Worm (Caenorhabditis elegans) whole organism, L1 larva: ENCODE data around the gene srx-39.

Source experiments
- Y116A8C.19 ChIP-seq: sonication (generic microtip); optimal IDR thresholded peaks from 2 replicates; lab custom pipeline; 2016; ENCODE audit warnings: missing compliant biosample characterization, missing genetic modification characterization, borderline replicate concordance
- ama-1 ChIP-seq: fragments of 150-350 bp; optimal IDR thresholded peaks from 2 replicates; lab custom pipeline; 2014
- blmp-1 ChIP-seq: fragments of 150-350 bp; optimal IDR thresholded peaks from 2 replicates; lab custom pipeline; 2014; ENCODE audit warnings: missing biosample characterization, missing genetic modification characterization
- ceh-8 ChIP-seq: fragments of 200-800 bp; sonication (Bioruptor generic); optimal IDR thresholded peaks from 2 replicates; lab custom pipeline; 2018; ENCODE audit warnings: mild to moderate bottlenecking, missing genetic modification characterization, moderate library complexity, missing compliant biosample characterization
- ceh-90 ChIP-seq: sonication (generic microtip); optimal IDR thresholded peaks from 2 replicates; lab custom pipeline; 2016; ENCODE audit warnings: missing genetic modification characterization, missing compliant biosample characterization
- efl-1 ChIP-seq, 4 experiments: fragments of 150-350 bp; optimal IDR thresholded peaks in 3 of 4; peaks in 1 of 4; 1 replicate in 1 of 4; 2 replicates in 3 of 4; lab custom pipeline; 2014; ENCODE audit warnings: missing biosample characterization in 2 of 4, missing genetic modification characterization in 2 of 4, missing genetic modification reagents in 2 of 4
- elt-3 ChIP-seq, 6 experiments: fragments of 150-350 bp in 1 of 6; sonication (generic microtip); optimal IDR thresholded peaks; 2 replicates each; lab custom pipeline; 2017 to 2018; ENCODE audit warnings: missing biosample characterization in 6 of 6, missing genetic modification characterization in 6 of 6, inconsistent platforms in 1 of 6
- fkh-10 ChIP-seq: sonication (generic microtip); optimal IDR thresholded peaks from 2 replicates; lab custom pipeline; 2017; ENCODE audit warnings: missing biosample characterization, missing genetic modification reagents, missing genetic modification characterization
- fkh-8 ChIP-seq: sonication (generic microtip); optimal IDR thresholded peaks from 2 replicates; lab custom pipeline; 2016; ENCODE audit warnings: mild to moderate bottlenecking, missing genetic modification characterization, missing compliant biosample characterization
- grh-1 ChIP-seq: fragments of 200-800 bp; sonication (Bioruptor generic); IDR thresholded peaks from 2 replicates; pipeline ENCODE4 v1.3.6; 2022; ENCODE audit warnings: missing genetic modification reagents, missing genetic modification characterization, missing compliant biosample characterization
- hlh-17 ChIP-seq: fragments of 200-800 bp; sonication (Bioruptor generic); optimal IDR thresholded peaks from 2 replicates; lab custom pipeline; 2018; ENCODE audit warnings: missing genetic modification characterization, mild to moderate bottlenecking, missing compliant biosample characterization, moderate library complexity, borderline replicate concordance
- irx-1 ChIP-seq: sonication (generic microtip); optimal IDR thresholded peaks from 2 replicates; lab custom pipeline; 2016; ENCODE audit warnings: missing genetic modification characterization, missing compliant biosample characterization
- lin-35 ChIP-seq, 2 experiments: fragments of 150-350 bp; optimal IDR thresholded peaks; 2 replicates each; lab custom pipeline; 2014; ENCODE audit warnings: missing biosample characterization in 2 of 2, missing genetic modification characterization in 2 of 2, missing genetic modification reagents in 2 of 2
- lin-39 ChIP-seq: fragments of 150-350 bp; optimal IDR thresholded peaks from 2 replicates; lab custom pipeline; 2014; ENCODE audit warnings: missing biosample characterization, missing genetic modification reagents, missing genetic modification characterization
- lsy-2 ChIP-seq, 2 experiments: fragments of 150-350 bp; optimal IDR thresholded peaks; 2 replicates each; lab custom pipeline; 2014; ENCODE audit warnings: missing biosample characterization in 2 of 2, missing genetic modification characterization in 2 of 2
- mab-9 ChIP-seq: fragments of 200-800 bp; sonication (Bioruptor generic); IDR thresholded peaks from 2 replicates; pipeline ENCODE4 v1.3.6; 2022; ENCODE audit warnings: missing genetic modification reagents, missing genetic modification characterization, missing compliant biosample characterization
- mef-2 ChIP-seq: fragments of 150-350 bp; optimal IDR thresholded peaks from 2 replicates; lab custom pipeline; 2014; ENCODE audit warnings: missing biosample characterization, missing genetic modification characterization
- nhr-12 ChIP-seq: sonication (generic microtip); optimal IDR thresholded peaks from 2 replicates; lab custom pipeline; 2017; ENCODE audit warnings: missing biosample characterization, missing genetic modification characterization
- nhr-20 ChIP-seq: sonication (generic microtip); optimal IDR thresholded peaks from 2 replicates; lab custom pipeline; 2016; ENCODE audit warnings: mild to moderate bottlenecking, missing genetic modification characterization, missing compliant biosample characterization
- nhr-47 ChIP-seq: sonication (generic microtip); optimal IDR thresholded peaks from 2 replicates; lab custom pipeline; 2016; ENCODE audit warnings: mild to moderate bottlenecking, missing genetic modification characterization, moderate library complexity, missing compliant biosample characterization
- nhr-85 ChIP-seq: sonication (generic microtip); peaks from one replicate; lab custom pipeline; 2016; ENCODE audit warnings: missing genetic modification characterization, inconsistent platforms, missing compliant biosample characterization
- pax-3 ChIP-seq: fragments of 200-800 bp; sonication (Bioruptor generic); optimal IDR thresholded peaks from 2 replicates; lab custom pipeline; 2018; ENCODE audit warnings: mild to moderate bottlenecking, missing genetic modification characterization, moderate library complexity, missing compliant biosample characterization
- skn-1 ChIP-seq: fragments of 150-350 bp; optimal IDR thresholded peaks from 2 replicates; lab custom pipeline; 2014; ENCODE audit warnings: missing biosample characterization, missing genetic modification characterization
- tlp-1 ChIP-seq: fragments of 150-350 bp; optimal IDR thresholded peaks from 2 replicates; lab custom pipeline; 2014; ENCODE audit warnings: missing biosample characterization, missing genetic modification characterization
- unc-98 ChIP-seq: fragments of 200-800 bp; sonication (Bioruptor generic); IDR thresholded peaks from 2 replicates; pipeline ENCODE4 v1.3.6; 2022; ENCODE audit warnings: missing genetic modification characterization, missing compliant biosample characterization

The srx-39 gene

ce11 chrV:5119109-5119508 lies 38.5 kb downstream of the srx-39 start, which contains the start of gene C04F5.9:
C04F5.9 (minus strand) TSS chrV:5119209.
- TF ChIP-seq pax-3: no peak
- TF ChIP-seq ceh-8 (GFP tag; lab: Kevin White, UChicago): no peak
- TF ChIP-seq tlp-1: no peak
- TF ChIP-seq lsy-2 (tag; optimal IDR thresholded peaks at IDR 0.05; lab: Kevin White, UChicago): peak in 1 of 2 experiments; percentile 8
- TF ChIP-seq blmp-1 (tag; lab: Kevin White, UChicago): no peak
- TF ChIP-seq ceh-90 (tag; lab: Kevin White, UChicago): no peak
- peak in 1 of 2 experiments; percentile 9 for TF ChIP-seq efl-1 (optimal IDR thresholded peaks at IDR 0.05; lab: Kevin White, UChicago)
- TF ChIP-seq efl-1 (GFP tag; optimal IDR thresholded peaks at IDR 0.05 in 1 of 2; lab: Kevin White, UChicago): no peak
- TF ChIP-seq, all 84 proteins: peak for 2

ce11 chrV:5113654-5114053 lies 43.9 kb downstream of the srx-39 start, which contains the start of gene C04F5.8:
C04F5.8 (minus strand) TSS chrV:5113754.
- TF ChIP-seq irx-1 (no peak), fkh-8 (tag; lab: Kevin White, UChicago) (no peak), ceh-8 (GFP tag; lab: Kevin White, UChicago) (no peak), blmp-1 (tag; lab: Kevin White, UChicago) (no peak), ceh-90 (tag; lab: Kevin White, UChicago) (no peak), mab-9 (GFP tag; lab: Robert Waterston, UW) (no peak), mef-2 (tag; lab: Kevin White, UChicago) (no peak)
- TF ChIP-seq, all 84 proteins: peak for 0

- TF ChIP-seq unc-98 (no peak), nhr-85 (tag; lab: Kevin White, UChicago) (peak; percentile 51), nhr-12 (tag; lab: Kevin White, UChicago) (no peak), fkh-10 (GFP tag; lab: Kevin White, UChicago) (no peak), nhr-47 (tag; lab: Kevin White, UChicago) (no peak), elt-3 (tag; optimal IDR thresholded peaks at IDR 0.05; lab: Kevin White, UChicago) (no peak), grh-1 (GFP tag; lab: Robert Waterston, UW) (no peak), efl-1 (optimal IDR thresholded peaks at IDR 0.05; lab: Kevin White, UChicago) (no peak), efl-1 (GFP tag; optimal IDR thresholded peaks at IDR 0.05 in 1 of 2; lab: Kevin White, UChicago) (peak in 1 of 2 experiments; percentile 29), nhr-20 (peak; percentile 55), lin-35 (GFP tag; optimal IDR thresholded peaks at IDR 0.05; lab: Kevin White, UChicago) (no peak)
Observed at ce11 chrV:5110684-5111083, 46.9 kb downstream of the srx-39 start, which contains the start of gene ugt-63. ugt-63 (minus strand) TSS chrV:5110772.

- TF ChIP-seq lin-39 (tag; lab: Kevin White, UChicago) (no peak), Y116A8C.19 (no peak), skn-1 (no peak), ama-1 (lab: Kevin White, UChicago) (no peak), fkh-8 (tag; lab: Kevin White, UChicago) (peak; percentile 28), hlh-17 (GFP tag; lab: Kevin White, UChicago) (no peak)
Observed at ce11 chrV:5107816-5108215, 49.7 kb downstream of the srx-39 start, which contains the start of gene srab-3. srab-3 (minus strand) TSS chrV:5107916.
